Worm (Caenorhabditis elegans): ENCODE results near the gene R160.12.

DNA sequence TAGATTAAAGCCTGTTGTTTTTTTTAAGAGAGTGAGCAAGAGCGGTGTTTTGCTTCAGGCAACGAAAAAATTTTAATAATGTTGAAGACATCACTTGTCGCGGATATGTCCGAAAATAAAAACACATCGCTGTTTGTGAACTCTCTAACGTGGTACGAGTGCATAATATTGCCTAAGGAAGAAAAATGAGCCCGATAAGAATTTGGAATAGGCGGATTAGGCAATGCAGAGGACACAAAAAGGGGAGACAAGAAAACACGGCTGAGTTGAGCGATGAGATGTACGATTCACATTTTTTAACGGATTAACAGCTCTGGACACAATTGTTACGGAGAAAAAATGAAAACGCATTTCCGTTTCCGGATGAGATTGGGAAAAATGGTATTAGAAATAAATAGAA is 49.8 kb upstream of the R160.12 start:
- TF ChIP-seq tbx-11 (GFP tag; IDR thresholded peaks at IDR 0.05) (no peak), ama-1 (optimal IDR thresholded peaks at IDR 0.05) (no peak), hnd-1 (tag; optimal IDR thresholded peaks at IDR 0.05) (no peak), hmg-4 (GFP tag; optimal IDR thresholded peaks at IDR 0.05) (no peak), B0310.2 (tag; optimal IDR thresholded peaks at IDR 0.05) (no peak), F13C5.2 (tag; optimal IDR thresholded peaks at IDR 0.05) (no peak), pes-1 (GFP tag; IDR thresholded peaks at IDR 0.05) (no peak), hmbx-1 (tag; optimal IDR thresholded peaks at IDR 0.05) (no peak), tbx-37 (GFP tag; conservative IDR thresholded peaks at IDR 0.05) (no peak)
